Fruit fly (Drosophila melanogaster) whole organism, embryonic: ENCODE results near the gene Rab18.

Experiments
- Abd-B ChIP-seq: fragments of 200-800 bp; sonication (Bioruptor generic); optimal IDR thresholded peaks from 2 replicates; lab custom pipeline; 2018; ENCODE audit warnings: missing biosample characterization, mild to moderate bottlenecking, missing genetic modification characterization, moderate library complexity
- Aef1 ChIP-seq: fragments of 200-800 bp; sonication (Bioruptor generic); IDR thresholded peaks from 3 replicates; pipeline ENCODE4 v1.3.6; 2022; ENCODE audit warnings: missing biosample characterization, missing genetic modification characterization
- B-H2 ChIP-seq: fragments of 200-800 bp; sonication (Bioruptor generic); optimal IDR thresholded peaks from 2 replicates; lab custom pipeline; 2018; ENCODE audit warnings: missing biosample characterization, mild to moderate bottlenecking, missing genetic modification characterization
- CG10274 ChIP-seq: fragments of 200-800 bp; sonication (Bioruptor generic); optimal IDR thresholded peaks from 3 replicates; lab custom pipeline; 2017; ENCODE audit warnings: missing biosample characterization, mild to moderate bottlenecking, missing genetic modification characterization
- CG10565 ChIP-seq: fragments of 200-800 bp; sonication (Bioruptor generic); optimal IDR thresholded peaks from 3 replicates; lab custom pipeline; 2016; ENCODE audit warnings: missing biosample characterization, mild to moderate bottlenecking, missing genetic modification characterization
- CG11398 ChIP-seq: fragments of 200-800 bp; sonication (Bioruptor generic); optimal IDR thresholded peaks from 2 replicates; lab custom pipeline; 2016; ENCODE audit warnings: missing biosample characterization, missing genetic modification characterization
- CG11696 ChIP-seq: fragments of 200-800 bp; sonication (Bioruptor generic); IDR thresholded peaks from 2 replicates; pipeline ENCODE4 v1.3.6; 2022; ENCODE audit warnings: missing biosample characterization, missing genetic modification characterization
- CG1233 ChIP-seq: fragments of 200-800 bp; sonication (Bioruptor generic); optimal IDR thresholded peaks from 4 replicates; lab custom pipeline; 2018; ENCODE audit warnings: missing biosample characterization, mild to moderate bottlenecking, missing genetic modification characterization
- CG12942 ChIP-seq: fragments of 200-800 bp; sonication (Bioruptor generic); optimal IDR thresholded peaks from 3 replicates; lab custom pipeline; 2016; ENCODE audit warnings: missing biosample characterization, missing genetic modification characterization
- CG15269 ChIP-seq: fragments of 200-800 bp; sonication (Bioruptor generic); optimal IDR thresholded peaks from 2 replicates; lab custom pipeline; 2018; ENCODE audit warnings: missing biosample characterization, mild to moderate bottlenecking, missing genetic modification characterization, moderate library complexity
- CG15479 ChIP-seq: fragments of 200-800 bp; sonication (Bioruptor generic); optimal IDR thresholded peaks from 3 replicates; lab custom pipeline; 2019; ENCODE audit warnings: missing biosample characterization, mild to moderate bottlenecking, missing genetic modification characterization, moderate library complexity
- CG17912 ChIP-seq: fragments of 200-800 bp; sonication (Bioruptor generic); optimal IDR thresholded peaks from 2 replicates; lab custom pipeline; 2018; ENCODE audit warnings: missing biosample characterization, mild to moderate bottlenecking, missing genetic modification characterization
- CG2202 ChIP-seq: fragments of 200-800 bp; sonication (Bioruptor generic); optimal IDR thresholded peaks from 2 replicates; lab custom pipeline; 2018; ENCODE audit warnings: missing biosample characterization, mild to moderate bottlenecking, missing genetic modification characterization
- CG2678 ChIP-seq: fragments of 200-800 bp; sonication (Bioruptor generic); optimal IDR thresholded peaks from 3 replicates; lab custom pipeline; 2019; ENCODE audit warnings: missing biosample characterization, mild to moderate bottlenecking, missing genetic modification characterization, moderate library complexity
- CG30403 ChIP-seq: fragments of 200-800 bp; sonication (Bioruptor generic); optimal IDR thresholded peaks from 3 replicates; lab custom pipeline; 2016; ENCODE audit warnings: missing biosample characterization, missing genetic modification characterization
- CG32532 ChIP-seq: fragments of 200-800 bp; sonication (Bioruptor generic); IDR thresholded peaks from 2 replicates; pipeline ENCODE4 v1.3.6; 2022; ENCODE audit warnings: missing biosample characterization, missing genetic modification characterization
- CG33213 ChIP-seq: fragments of 200-800 bp; sonication (Bioruptor generic); optimal IDR thresholded peaks from 3 replicates; lab custom pipeline; 2016; ENCODE audit warnings: missing biosample characterization, missing genetic modification characterization
- CG4282 ChIP-seq: fragments of 200-800 bp; sonication (Bioruptor generic); optimal IDR thresholded peaks from 2 replicates; lab custom pipeline; 2016; ENCODE audit warnings: missing biosample characterization, missing genetic modification characterization
- CG4404 ChIP-seq: fragments of 200-800 bp; sonication (Bioruptor generic); IDR thresholded peaks from 2 replicates; pipeline ENCODE4 v1.3.6; 2022; ENCODE audit warnings: missing biosample characterization, missing genetic modification characterization
- CG4707 ChIP-seq: fragments of 200-800 bp; sonication (Bioruptor generic); optimal IDR thresholded peaks from 2 replicates; lab custom pipeline; 2018; ENCODE audit warnings: missing biosample characterization, mild to moderate bottlenecking, missing genetic modification characterization, moderate library complexity
- CG6689 ChIP-seq: fragments of 200-800 bp; sonication (Bioruptor generic); IDR thresholded peaks from 2 replicates; pipeline ENCODE4 v1.3.6; 2022; ENCODE audit warnings: missing biosample characterization, missing genetic modification characterization
- CG6854 ChIP-seq: fragments of 200-800 bp; sonication (Bioruptor generic); optimal IDR thresholded peaks from 3 replicates; lab custom pipeline; 2017; ENCODE audit warnings: missing biosample characterization, mild to moderate bottlenecking, missing genetic modification characterization
- CG9876 ChIP-seq: fragments of 200-800 bp; sonication (Bioruptor generic); optimal IDR thresholded peaks from 2 replicates; lab custom pipeline; 2016; ENCODE audit warnings: missing biosample characterization, missing genetic modification characterization
- CHES-1-like ChIP-seq: fragments of 200-800 bp; sonication (Bioruptor generic); optimal IDR thresholded peaks from 2 replicates; lab custom pipeline; 2016; ENCODE audit warnings: missing biosample characterization, missing genetic modification characterization
- Ets97D ChIP-seq: fragments of 200-800 bp; sonication (Bioruptor generic); optimal IDR thresholded peaks from 3 replicates; lab custom pipeline; 2016; ENCODE audit warnings: missing biosample characterization, missing genetic modification characterization
- Gug ChIP-seq: fragments of 200-800 bp; sonication (Bioruptor generic); IDR thresholded peaks from 4 replicates; pipeline ENCODE4 v1.3.6; 2022; ENCODE audit warnings: missing biosample characterization, missing genetic modification characterization
- HLH54F ChIP-seq: fragments of 200-800 bp; sonication (Bioruptor generic); optimal IDR thresholded peaks from 3 replicates; lab custom pipeline; 2016; ENCODE audit warnings: missing biosample characterization, missing genetic modification characterization
- Kr ChIP-seq: fragments of 200-800 bp; sonication (Bioruptor generic); optimal IDR thresholded peaks from 2 replicates; lab custom pipeline; 2017; ENCODE audit warnings: missing biosample characterization, mild to moderate bottlenecking, missing genetic modification characterization
- Max ChIP-seq: fragments of 200-800 bp; sonication (Bioruptor generic); optimal IDR thresholded peaks from 2 replicates; lab custom pipeline; 2016; ENCODE audit warnings: missing biosample characterization, mild to moderate bottlenecking, missing genetic modification characterization
- Usf ChIP-seq: fragments of 200-800 bp; sonication (Bioruptor generic); optimal IDR thresholded peaks from 2 replicates; lab custom pipeline; 2017; ENCODE audit warnings: missing genotype, missing biosample characterization, missing genetic modification characterization
- ab ChIP-seq: fragments of 200-800 bp; sonication (Bioruptor generic); optimal IDR thresholded peaks from 2 replicates; lab custom pipeline; 2016; ENCODE audit warnings: missing biosample characterization, missing genetic modification characterization
- al ChIP-seq: fragments of 200-800 bp; sonication (Bioruptor generic); IDR thresholded peaks from 2 replicates; pipeline ENCODE4 v1.3.6; 2022; ENCODE audit warnings: missing biosample characterization, missing genetic modification characterization
- ara ChIP-seq: fragments of 200-800 bp; sonication (Bioruptor generic); IDR thresholded peaks from 2 replicates; pipeline ENCODE4 v1.3.6; 2022; ENCODE audit warnings: missing biosample characterization, missing genetic modification characterization
- ase ChIP-seq: fragments of 200-800 bp; sonication (Bioruptor generic); IDR thresholded peaks from 3 replicates; pipeline ENCODE4 v1.3.6; 2022; ENCODE audit warnings: missing biosample characterization, missing genetic modification characterization
- fru ChIP-seq: fragments of >200 bp; optimal IDR thresholded peaks from 2 replicates; lab custom pipeline; 2017
- gcm ChIP-seq: fragments of 200-800 bp; sonication (Bioruptor generic); optimal IDR thresholded peaks from 2 replicates; lab custom pipeline; 2019; ENCODE audit warnings: missing biosample characterization, mild to moderate bottlenecking, missing genetic modification characterization, moderate library complexity
- hb ChIP-seq: fragments of 200-800 bp; sonication (Bioruptor generic); IDR thresholded peaks from 3 replicates; pipeline ENCODE4 v1.3.6; 2022; ENCODE audit warnings: missing biosample characterization, missing genetic modification characterization; ENCODE audit not compliant: partially characterized antibody
- hbn ChIP-seq: fragments of 200-800 bp; sonication (Bioruptor generic); IDR thresholded peaks from 2 replicates; pipeline ENCODE4 v1.3.6; 2022; ENCODE audit warnings: missing biosample characterization, missing genetic modification characterization; ENCODE audit not compliant: partially characterized antibody
- kah ChIP-seq: fragments of 200-800 bp; sonication (Bioruptor generic); optimal IDR thresholded peaks from 2 replicates; lab custom pipeline; 2018; ENCODE audit warnings: missing biosample characterization, mild to moderate bottlenecking, missing genetic modification characterization
- lab ChIP-seq: fragments of 200-800 bp; sonication (Bioruptor generic); optimal IDR thresholded peaks from 3 replicates; lab custom pipeline; 2017; ENCODE audit warnings: missing biosample characterization, missing genetic modification characterization, mild to moderate bottlenecking, moderate library complexity, missing genetic modification reagents
- oc ChIP-seq: fragments of 200-800 bp; sonication (Bioruptor generic); optimal IDR thresholded peaks from 2 replicates; lab custom pipeline; 2018; ENCODE audit warnings: missing biosample characterization, mild to moderate bottlenecking, missing genetic modification characterization, moderate library complexity
- peb ChIP-seq: fragments of 200-800 bp; sonication (Bioruptor generic); IDR thresholded peaks from 2 replicates; pipeline ENCODE4 v1.3.6; 2022; ENCODE audit warnings: missing biosample characterization, missing genetic modification characterization
- prd ChIP-seq, 3 experiments: fragments of >200 bp in 2 of 3; fragments of 200-800 bp in 1 of 3; sonication (Bioruptor generic) in 1 of 3; optimal IDR thresholded peaks in 2 of 3; IDR thresholded peaks in 1 of 3; 2 replicates in 2 of 3; 3 replicates in 1 of 3; pipeline versions ENCODE4 v1.3.6 to Lab custom; 2017 to 2022; ENCODE audit warnings: missing biosample characterization in 1 of 3, missing genetic modification characterization in 1 of 3
- pros ChIP-seq: fragments of 200-800 bp; sonication (Bioruptor generic); optimal IDR thresholded peaks from 3 replicates; lab custom pipeline; 2019; ENCODE audit warnings: missing biosample characterization, mild to moderate bottlenecking, missing genetic modification characterization, moderate library complexity
- psq ChIP-seq: fragments of 200-800 bp; sonication (Bioruptor generic); optimal IDR thresholded peaks from 2 replicates; lab custom pipeline; 2017; ENCODE audit warnings: missing biosample characterization, missing genetic modification characterization
- row ChIP-seq: fragments of 200-800 bp; sonication (Bioruptor generic); IDR thresholded peaks from 3 replicates; pipeline ENCODE4 v1.3.6; 2022; ENCODE audit warnings: missing biosample characterization, missing genetic modification characterization
- sens ChIP-seq: fragments of 200-800 bp; sonication (Bioruptor generic); peaks from one replicate; lab custom pipeline; 2016; ENCODE audit warnings: missing biosample characterization, missing genetic modification characterization
- sima ChIP-seq: fragments of 200-800 bp; sonication (Bioruptor generic); optimal IDR thresholded peaks from 2 replicates; lab custom pipeline; 2016; ENCODE audit warnings: missing biosample characterization, missing genetic modification characterization
- tgo ChIP-seq: fragments of 200-800 bp; sonication (Bioruptor generic); IDR thresholded peaks from 3 replicates; pipeline ENCODE4 v1.3.6; 2022; ENCODE audit warnings: missing biosample characterization, missing genetic modification characterization
- usp ChIP-seq: fragments of >200 bp; optimal IDR thresholded peaks from 2 replicates; lab custom pipeline; 2017; ENCODE audit warnings: missing biosample characterization, missing genetic modification characterization

The Rab18 gene

dm6 chrX:5699824-5700498, 28.3 kb upstream of the Rab18 start (continued):
- TF ChIP-seq CG33213 (GFP tag; lab: Kevin White, UChicago) (no peak), ara (GFP tag; lab: Robert Waterston, UW) (no peak), prd (optimal IDR thresholded peaks at IDR 0.05; lab: Kevin White, UChicago) (no peak), prd (GFP tag; IDR thresholded peaks at IDR 0.05; lab: Robert Waterston, UW) (peak; percentile 71; the same call in 2 of the 3 replicates), CG6689 (GFP tag; lab: Robert Waterston, UW) (peak; percentile 70), ab (GFP tag; lab: Kevin White, UChicago) (no peak), sima (GFP tag; lab: Kevin White, UChicago) (no peak), Max (peak; percentile 17), oc (tag; lab: Kevin White, UChicago) (peak; percentile 22), CG4404 (GFP tag; lab: Robert Waterston, UW) (no peak), usp (GFP tag; lab: Kevin White, UChicago) (no peak), CG10565 (GFP tag; lab: Kevin White, UChicago) (no peak), tgo (peak; percentile 65), Aef1 (peak; percentile 40), al (GFP tag; lab: Robert Waterston, UW) (0 out of 2 replicates have a peak, but pooled peaks have one; percentile 17), row (GFP tag; lab: Robert Waterston, UW) (peak; percentile 83), hb (no peak), lab (GFP tag; lab: Kevin White, UChicago) (peak; percentile 77), sens (peak; percentile 90), Gug (GFP tag; lab: Robert Waterston, UW) (peak; percentile 43; the same call in 3 of the 4 replicates), CG10274 (GFP tag; lab: Kevin White, UChicago) (no peak), gcm (GFP tag; lab: Kevin White, UChicago) (peak; percentile 32), hbn (no peak), CG4707 (no peak), fru (lab: Kevin White, UChicago) (no peak), CG11696 (GFP tag; lab: Robert Waterston, UW) (no peak), CHES-1-like (GFP tag; lab: Kevin White, UChicago) (peak; percentile 14), CG9876 (GFP tag; lab: Kevin White, UChicago) (no peak), CG2678 (tag; lab: Kevin White, UChicago) (peak; percentile 73), CG15269 (peak; percentile 57), CG15479 (GFP tag; lab: Kevin White, UChicago) (no peak), CG2202 (tag; lab: Kevin White, UChicago) (peak; percentile 39), CG12942 (peak; percentile 34), CG17912 (GFP tag; lab: Kevin White, UChicago) (no peak), CG30403 (GFP tag; lab: Kevin White, UChicago) (peak; percentile 73), CG1233 (GFP tag; lab: Kevin White, UChicago) (peak; percentile 24), kah (no peak), CG4282 (GFP tag; lab: Kevin White, UChicago) (no peak), Ets97D (no peak), ase (no peak), HLH54F (GFP tag; lab: Kevin White, UChicago) (no peak), CG32532 (GFP tag; lab: Robert Waterston, UW) (peak; percentile 55; the same call in 1 of the 2 replicates), peb (peak; percentile 46; the same call in 1 of the 2 replicates), B-H2 (GFP tag; lab: Kevin White, UChicago) (no peak), Usf (GFP tag; lab: Kevin White, UChicago) (peak; percentile 22), CG11398 (GFP tag; lab: Kevin White, UChicago) (no peak), CG6854 (GFP tag; lab: Kevin White, UChicago) (peak; percentile 55), psq (GFP tag; lab: Kevin White, UChicago) (peak; percentile 3), pros (GFP tag; lab: Kevin White, UChicago) (no peak), Abd-B (peak; percentile 62), Kr (GFP tag; lab: Kevin White, UChicago) (no peak)
